Worm (Caenorhabditis elegans) whole organism, late embryonic: ENCODE results near the gene srh-182.

ENCODE experiments used
- F13H6.1 ChIP-seq: sonication (generic microtip); optimal IDR thresholded peaks from 2 replicates; lab custom pipeline; 2016; ENCODE audit warnings: missing genetic modification characterization, missing compliant biosample characterization
- K09A11.1 ChIP-seq: sonication (generic microtip); optimal IDR thresholded peaks from 2 replicates; lab custom pipeline; 2017; ENCODE audit warnings: antibody characterized with exemption, mild to moderate bottlenecking, missing genetic modification characterization, missing compliant biosample characterization; ENCODE audit not compliant: insufficient read depth
- Y22D7AL.16 ChIP-seq: sonication (generic microtip); optimal IDR thresholded peaks from 2 replicates; lab custom pipeline; 2016; ENCODE audit warnings: missing genetic modification characterization, missing compliant biosample characterization
- ahr-1 ChIP-seq: sonication (generic microtip); optimal IDR thresholded peaks from 2 replicates; lab custom pipeline; 2016; ENCODE audit warnings: missing genetic modification characterization, missing compliant biosample characterization
- ama-1 ChIP-seq: fragments of 150-350 bp; optimal IDR thresholded peaks from 2 replicates; lab custom pipeline; 2014
- ceh-22 ChIP-seq: sonication (generic microtip); optimal IDR thresholded peaks from 2 replicates; lab custom pipeline; 2017; ENCODE audit warnings: missing biosample characterization, missing genetic modification characterization
- ceh-24 ChIP-seq: sonication (generic microtip); optimal IDR thresholded peaks from 2 replicates; lab custom pipeline; 2016; ENCODE audit warnings: mild to moderate bottlenecking, missing genetic modification characterization, missing compliant biosample characterization
- ceh-30 ChIP-seq: fragments of 150-350 bp; optimal IDR thresholded peaks from 2 replicates; lab custom pipeline; 2014; ENCODE audit warnings: missing biosample characterization, missing genetic modification characterization
- ceh-34 ChIP-seq: sonication (generic microtip); optimal IDR thresholded peaks from 2 replicates; lab custom pipeline; 2016; ENCODE audit warnings: mild to moderate bottlenecking, missing genetic modification characterization, missing compliant biosample characterization
- ceh-9 ChIP-seq: sonication (generic microtip); optimal IDR thresholded peaks from 2 replicates; lab custom pipeline; 2016; ENCODE audit warnings: mild to moderate bottlenecking, missing genetic modification characterization, inconsistent platforms, missing compliant biosample characterization
- dve-1 ChIP-seq: sonication (generic microtip); optimal IDR thresholded peaks from 2 replicates; lab custom pipeline; 2017; ENCODE audit warnings: antibody characterized with exemption, mild to moderate bottlenecking, missing genetic modification characterization, missing compliant biosample characterization
- ets-4 ChIP-seq: sonication (generic microtip); optimal IDR thresholded peaks from 2 replicates; lab custom pipeline; 2016; ENCODE audit warnings: missing genetic modification characterization, missing compliant biosample characterization
- fkh-6 ChIP-seq: sonication (generic microtip); optimal IDR thresholded peaks from 2 replicates; lab custom pipeline; 2016; ENCODE audit warnings: missing genetic modification characterization, missing compliant biosample characterization
- gmeb-2 ChIP-seq: sonication (generic microtip); optimal IDR thresholded peaks from 2 replicates; lab custom pipeline; 2016; ENCODE audit warnings: missing genetic modification characterization, inconsistent platforms, missing compliant biosample characterization
- hlh-15 ChIP-seq: sonication (generic microtip); optimal IDR thresholded peaks from 2 replicates; lab custom pipeline; 2016; ENCODE audit warnings: missing genetic modification characterization, missing compliant biosample characterization
- hlh-6 ChIP-seq: sonication (generic microtip); optimal IDR thresholded peaks from 2 replicates; lab custom pipeline; 2016; ENCODE audit warnings: missing genotype, missing genetic modification characterization, missing compliant biosample characterization
- hlh-8 ChIP-seq: sonication (generic microtip); optimal IDR thresholded peaks from 2 replicates; lab custom pipeline; 2016; ENCODE audit warnings: missing genotype, missing genetic modification characterization, missing compliant biosample characterization
- lin-11 ChIP-seq: fragments of 200-800 bp; sonication (Bioruptor generic); optimal IDR thresholded peaks from 2 replicates; lab custom pipeline; 2018; ENCODE audit warnings: mild to moderate bottlenecking, missing genetic modification characterization, missing compliant biosample characterization
- madf-2 ChIP-seq: sonication (generic microtip); optimal IDR thresholded peaks from 2 replicates; lab custom pipeline; 2017; ENCODE audit warnings: missing genetic modification characterization, missing compliant biosample characterization
- mec-3 ChIP-seq: sonication (generic microtip); optimal IDR thresholded peaks from 2 replicates; lab custom pipeline; 2016; ENCODE audit warnings: borderline replicate concordance, missing genetic modification characterization, missing compliant biosample characterization
- nhr-11 ChIP-seq: fragments of 150-350 bp; optimal IDR thresholded peaks from 2 replicates; lab custom pipeline; 2014; ENCODE audit warnings: missing biosample characterization, missing genetic modification characterization
- pat-9 ChIP-seq: fragments of 200-800 bp; sonication (Bioruptor generic); optimal IDR thresholded peaks from 2 replicates; lab custom pipeline; 2018; ENCODE audit warnings: mild to moderate bottlenecking, missing genetic modification characterization, moderate library complexity, missing compliant biosample characterization
- pha-4 ChIP-seq: fragments of 150-350 bp; optimal IDR thresholded peaks from 2 replicates; lab custom pipeline; 2018; ENCODE audit warnings: missing biosample characterization, missing genetic modification reagents, missing genetic modification characterization
- sdc-2 ChIP-seq: sonication (generic microtip); optimal IDR thresholded peaks from 2 replicates; lab custom pipeline; 2016; ENCODE audit warnings: missing genotype, missing genetic modification characterization, missing compliant biosample characterization
- sox-2 ChIP-seq: fragments of 200-800 bp; sonication (Bioruptor generic); IDR thresholded peaks from 2 replicates; pipeline ENCODE4 v1.3.6; 2022; ENCODE audit warnings: missing genetic modification reagents, missing genetic modification characterization, missing compliant biosample characterization
- syd-9 ChIP-seq: sonication (generic microtip); optimal IDR thresholded peaks from 2 replicates; lab custom pipeline; 2016; ENCODE audit warnings: mild to moderate bottlenecking, missing genetic modification characterization, moderate library complexity, missing compliant biosample characterization
- tbx-2 ChIP-seq: sonication (generic microtip); optimal IDR thresholded peaks from 2 replicates; lab custom pipeline; 2016; ENCODE audit warnings: missing genetic modification characterization, missing compliant biosample characterization
- tbx-7 ChIP-seq: sonication (generic microtip); optimal IDR thresholded peaks from 2 replicates; lab custom pipeline; 2016; ENCODE audit warnings: missing genotype, missing genetic modification characterization, missing compliant biosample characterization
- ttx-3 ChIP-seq: sonication (generic microtip); optimal IDR thresholded peaks from 2 replicates; lab custom pipeline; 2016; ENCODE audit warnings: missing genetic modification reagents, missing genetic modification characterization, missing compliant biosample characterization
- unc-3 ChIP-seq, 2 experiments: fragments of 200-800 bp in 1 of 2; sonication (Bioruptor generic) in 1 of 2; sonication (generic microtip) in 1 of 2; conservative IDR thresholded peaks in 1 of 2; optimal IDR thresholded peaks in 1 of 2; 2 replicates each; pipeline versions ENCODE4 v1.3.6 to Lab custom; 2016 to 2022; ENCODE audit warnings: missing compliant biosample characterization in 2 of 2, missing genetic modification characterization in 2 of 2, missing genetic modification reagents in 1 of 2
- unc-42 ChIP-seq: sonication (generic microtip); optimal IDR thresholded peaks from 2 replicates; lab custom pipeline; 2016; ENCODE audit warnings: missing genotype, missing genetic modification characterization, missing compliant biosample characterization

srh-182 gene

DNA sequence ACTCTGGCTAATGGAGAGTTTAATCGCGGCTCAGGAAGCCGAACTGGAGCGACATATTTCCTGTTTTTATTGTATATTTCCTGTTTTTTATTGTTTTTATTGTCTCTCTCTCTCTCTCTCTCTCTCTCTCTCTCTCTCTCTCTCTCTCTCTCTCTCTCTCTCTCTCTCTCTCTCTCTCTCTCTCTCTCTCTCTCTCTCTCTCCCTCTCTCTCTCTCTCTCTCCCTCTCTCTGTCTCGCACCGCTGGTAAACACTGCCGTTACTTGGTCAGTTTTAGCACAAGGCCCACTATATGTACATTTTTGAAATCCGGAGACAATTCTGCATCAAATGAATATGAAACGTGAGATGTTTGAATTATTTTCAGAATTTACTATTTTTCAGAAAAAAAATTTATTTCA lies 42.5 kb downstream of the srh-182 start:
- TF ChIP-seq F13H6.1 (tag; lab: Kevin White, UChicago) (no peak), ttx-3 (tag; lab: Kevin White, UChicago) (no peak), ama-1 (lab: Kevin White, UChicago) (no peak), gmeb-2 (tag; lab: Kevin White, UChicago) (no peak), sox-2 (GFP tag; lab: Robert Waterston, UW) (no peak), ceh-34 (tag; lab: Kevin White, UChicago) (no peak), Y22D7AL.16 (tag; lab: Kevin White, UChicago) (no peak), tbx-7 (tag; lab: Kevin White, UChicago) (no peak), K09A11.1 (tag; lab: Kevin White, UChicago) (no peak), madf-2 (tag; lab: Kevin White, UChicago) (no peak), fkh-6 (tag; lab: Kevin White, UChicago) (no peak), unc-3 (GFP tag; conservative IDR thresholded peaks at IDR 0.05; lab: Robert Waterston, UW) (no peak), unc-3 (tag; optimal IDR thresholded peaks at IDR 0.05; lab: Kevin White, UChicago) (no peak), mec-3 (tag; lab: Kevin White, UChicago) (no peak), pat-9 (tag; lab: Kevin White, UChicago) (no peak), ets-4 (tag; lab: Kevin White, UChicago) (no peak), ceh-24 (tag; lab: Kevin White, UChicago) (no peak)
- TF ChIP-seq, all 69 proteins: peak for 0

ce11 chrV:18426280-18426679 lies 47.0 kb downstream of the srh-182 start, which contains the start of gene srw-83:
srw-83 (plus strand) TSS chrV:18426580.
- TF ChIP-seq sdc-2 (tag; lab: Kevin White, UChicago) (no peak), ahr-1 (tag; lab: Kevin White, UChicago) (no peak), hlh-15 (tag; lab: Kevin White, UChicago) (no peak), hlh-6 (tag; lab: Kevin White, UChicago) (no peak), tbx-2 (tag; lab: Kevin White, UChicago) (no peak), ceh-30 (tag; lab: Kevin White, UChicago) (no peak), ttx-3 (tag; lab: Kevin White, UChicago) (no peak)
- TF ChIP-seq, all 69 proteins: peak for 0

DNA sequence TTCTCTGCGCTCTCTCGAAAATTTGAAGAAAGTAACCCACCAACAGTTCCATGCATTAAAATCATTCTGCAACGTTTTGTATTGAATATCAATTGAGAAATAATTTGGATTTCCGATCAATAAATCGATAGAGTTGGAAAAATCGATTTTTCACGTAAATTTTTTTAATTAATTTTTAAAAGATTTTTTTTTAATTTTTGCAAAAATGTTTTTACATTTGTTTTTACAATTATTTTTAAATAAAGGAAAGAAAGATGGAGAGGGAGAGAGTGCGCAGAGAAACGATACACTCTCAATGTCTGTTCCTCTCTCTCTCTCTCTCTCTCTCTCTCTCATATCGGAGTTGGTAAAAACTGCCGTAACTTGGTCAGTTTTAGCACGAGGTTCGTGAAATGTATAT lies 47.8 kb downstream of the srh-182 start, which contains the start of gene ZK262.19:
Gene ZK262.19, minus strand, starts transcription at position 101 of the 400 bp plus-strand sequence.
- no peak for TF ChIP-seq hlh-8 (tag; lab: Kevin White, UChicago)
- no peak for TF ChIP-seq Y22D7AL.16 (tag; lab: Kevin White, UChicago)
- TF ChIP-seq unc-42 (tag; lab: Kevin White, UChicago), result no peak
- TF ChIP-seq syd-9 (tag; lab: Kevin White, UChicago), result no peak
- no peak for TF ChIP-seq pat-9 (tag; lab: Kevin White, UChicago)
- TF ChIP-seq ceh-9, result no peak

- TF ChIP-seq lin-11 (no peak), ceh-34 (tag; lab: Kevin White, UChicago) (no peak), unc-3 (GFP tag; conservative IDR thresholded peaks at IDR 0.05; lab: Robert Waterston, UW) (no peak), unc-3 (tag; optimal IDR thresholded peaks at IDR 0.05; lab: Kevin White, UChicago) (no peak), dve-1 (tag; lab: Kevin White, UChicago) (no peak), nhr-11 (tag; lab: Kevin White, UChicago) (no peak), hlh-6 (tag; lab: Kevin White, UChicago) (no peak), fkh-6 (tag; lab: Kevin White, UChicago) (no peak), ahr-1 (tag; lab: Kevin White, UChicago) (no peak), pha-4 (tag; lab: Kevin White, UChicago) (no peak), sox-2 (GFP tag; lab: Robert Waterston, UW) (no peak), syd-9 (tag; lab: Kevin White, UChicago) (no peak), ceh-9 (no peak), tbx-7 (tag; lab: Kevin White, UChicago) (no peak), ceh-22 (tag; lab: Kevin White, UChicago) (no peak), gmeb-2 (tag; lab: Kevin White, UChicago) (no peak)
Measured at ce11 chrV:18424471-18424870, 48.8 kb downstream of the srh-182 start, which contains the start of gene ZK262.4. ZK262.4 (minus strand) TSS chrV:18424571.
